Worm (Caenorhabditis elegans): Measurements from ENCODE around the gene C36A4.4.

DNA sequence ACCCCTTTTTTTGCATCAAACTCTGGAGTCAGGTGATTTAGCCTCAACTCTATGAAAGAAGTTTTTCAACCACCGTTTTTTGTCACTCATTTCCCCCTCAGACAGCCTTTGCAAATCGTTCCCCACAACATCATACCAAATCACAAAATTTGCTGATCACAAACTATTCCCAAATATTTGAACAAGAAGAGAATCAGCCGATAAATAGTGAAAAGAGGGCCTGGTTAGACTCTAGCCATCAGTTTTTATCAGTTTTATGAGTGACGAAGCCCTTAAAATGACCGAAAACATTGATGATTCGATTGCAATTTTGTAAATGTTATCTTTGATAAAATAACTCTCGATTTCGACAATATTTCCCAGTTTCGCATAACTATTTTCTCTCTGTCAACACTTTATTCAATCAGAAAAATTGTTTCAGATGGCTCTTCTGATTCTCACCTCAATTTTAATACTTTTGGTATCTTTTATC is 8.6 kb downstream of the C36A4.4 start, which contains the start of gene cyp-25A2:
- no peak for TF ChIP-seq ama-1 (optimal IDR thresholded peaks at IDR 0.05)
- TF ChIP-seq tbx-11 (GFP tag; IDR thresholded peaks at IDR 0.05) = no peak
- no peak for TF ChIP-seq hmbx-1 (tag; optimal IDR thresholded peaks at IDR 0.05)
- no peak for TF ChIP-seq hmg-4 (GFP tag; optimal IDR thresholded peaks at IDR 0.05)
- no peak for TF ChIP-seq flt-1 (GFP tag; IDR thresholded peaks at IDR 0.05)
- no peak for TF ChIP-seq F13C5.2 (tag; optimal IDR thresholded peaks at IDR 0.05)
- no peak for TF ChIP-seq tra-4 (tag; optimal IDR thresholded peaks at IDR 0.05)
- no peak for TF ChIP-seq ets-7 (tag; optimal IDR thresholded peaks at IDR 0.05)
- TF ChIP-seq tbx-37 (GFP tag; conservative IDR thresholded peaks at IDR 0.05) = no peak
- TF ChIP-seq B0310.2 (tag; optimal IDR thresholded peaks at IDR 0.05) = no peak
- TF ChIP-seq pes-1 (GFP tag; IDR thresholded peaks at IDR 0.05) = no peak
- TF ChIP-seq ceh-36 (tag; optimal IDR thresholded peaks at IDR 0.05) = no peak
- no peak for TF ChIP-seq scrt-1 (GFP tag; IDR thresholded peaks at IDR 0.05)
- no peak for TF ChIP-seq ceh-13 (GFP tag; optimal IDR thresholded peaks at IDR 0.05)

Measured in whole organism, early embryonic.